Fruit fly (Drosophila melanogaster): ENCODE results near the gene Mgat2.

The Mgat2 gene

DNA sequence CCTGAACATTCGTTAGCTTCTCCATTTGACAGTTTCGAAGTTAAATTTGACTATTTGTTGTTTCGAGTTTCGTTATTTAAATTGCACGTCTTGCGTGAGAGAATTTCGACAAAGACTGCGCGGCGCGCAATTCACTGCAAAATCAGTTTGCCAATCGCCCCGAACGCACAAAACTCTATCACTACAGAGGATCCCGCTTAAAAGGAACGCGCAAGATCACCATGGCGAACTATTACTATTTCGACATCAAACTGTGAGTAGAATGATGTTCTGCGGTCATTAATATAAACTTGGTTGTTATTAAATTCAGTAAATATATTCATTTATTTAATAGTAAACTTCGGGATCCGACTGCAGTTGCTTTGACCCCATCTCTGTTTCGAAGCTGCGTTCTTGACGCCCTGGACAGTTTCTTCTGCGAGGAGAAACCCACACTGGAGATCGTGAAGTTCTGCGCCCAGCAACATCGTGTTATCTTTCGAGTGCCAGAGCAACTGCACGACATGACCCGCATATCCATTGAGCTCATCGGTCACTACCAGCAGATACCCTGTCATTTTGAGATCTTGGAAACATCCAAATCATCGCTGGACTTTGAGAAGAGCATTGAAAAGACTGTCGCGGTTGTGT lies 34.0 kb upstream of the Mgat2 start, which contains the start of the genes Rpp14b and spn-A (continued):
- TF ChIP-seq wor (GFP tag; IDR thresholded peaks at IDR 0.05) (no peak), Ada2b (GFP tag; IDR thresholded peaks at IDR 0.05) (no peak), gt (GFP tag; IDR thresholded peaks at IDR 0.05) (no peak), Xbp1 (GFP tag; optimal IDR thresholded peaks at IDR 0.05) (peak; percentile 59), ham (GFP tag; IDR thresholded peaks at IDR 0.05) (no peak), Dip2 (GFP tag; IDR thresholded peaks at IDR 0.05) (no peak), CG32767 (GFP tag; IDR thresholded peaks at IDR 0.05) (no peak), CG9437 (GFP tag; optimal IDR thresholded peaks at IDR 0.05) (no peak), lbe (GFP tag; optimal IDR thresholded peaks at IDR 0.05) (no peak), row (GFP tag; IDR thresholded peaks at IDR 0.05) (peak; percentile 88), Chrac-16 (GFP tag; optimal IDR thresholded peaks at IDR 0.05) (peak; percentile 7), CG30403 (GFP tag; optimal IDR thresholded peaks at IDR 0.05) (no peak), fd96Cb (tag; optimal IDR thresholded peaks at IDR 0.05) (no peak), HLHmδ (GFP tag; optimal IDR thresholded peaks at IDR 0.05) (no peak), oc (tag; optimal IDR thresholded peaks at IDR 0.05) (no peak), Antp (GFP tag; optimal IDR thresholded peaks at IDR 0.05) (no peak), Lhr (GFP tag; optimal IDR thresholded peaks at IDR 0.05) (no peak), Bteb2 (GFP tag; optimal IDR thresholded peaks at IDR 0.05) (no peak), salm (tag; optimal IDR thresholded peaks at IDR 0.05) (no peak), Hmr (GFP tag; optimal IDR thresholded peaks at IDR 0.05) (no peak), CG18599 (GFP tag; optimal IDR thresholded peaks at IDR 0.05) (peak; percentile 6), CG16863 (GFP tag; optimal IDR thresholded peaks at IDR 0.05) (no peak), CG32772 (GFP tag; IDR thresholded peaks at IDR 0.05) (peak; percentile 46; the same call in 1 of the 2 replicates), CG7271 (tag; optimal IDR thresholded peaks at IDR 0.05) (no peak), CG8089 (GFP tag; optimal IDR thresholded peaks at IDR 0.05) (no peak), CG7372 (GFP tag; IDR thresholded peaks at IDR 0.05) (no peak), kay (GFP tag; optimal IDR thresholded peaks at IDR 0.05) (no peak), Camta (GFP tag; optimal IDR thresholded peaks at IDR 0.05) (no peak), NfI (GFP tag; optimal IDR thresholded peaks at IDR 0.05) (peak; percentile 10), CG18262 (tag; optimal IDR thresholded peaks at IDR 0.05) (no peak), stwl (tag; optimal IDR thresholded peaks at IDR 0.05) (no peak), TFAM (GFP tag; optimal IDR thresholded peaks at IDR 0.05) (no peak), CG17359 (tag; optimal IDR thresholded peaks at IDR 0.05) (no peak), CG17385 (GFP tag; optimal IDR thresholded peaks at IDR 0.05) (peak; percentile 3), Atf3 (GFP tag; optimal IDR thresholded peaks at IDR 0.05) (no peak), vvl (GFP tag; IDR thresholded peaks at IDR 0.05) (peak; percentile 48; the same call in 1 of the 2 replicates), GATAe (GFP tag; conservative IDR thresholded peaks at IDR 0.05) (no peak), CG43689 (GFP tag; IDR thresholded peaks at IDR 0.05) (no peak), CG30020 (tag; optimal IDR thresholded peaks at IDR 0.05) (no peak), CG3838 (GFP tag; optimal IDR thresholded peaks at IDR 0.05) (no peak), Blimp-1 (GFP tag; optimal IDR thresholded peaks at IDR 0.05) (no peak), her (GFP tag; optimal IDR thresholded peaks at IDR 0.05) (no peak), Mes4 (GFP tag; optimal IDR thresholded peaks at IDR 0.05) (no peak), ftz-f1 (GFP tag; optimal IDR thresholded peaks at IDR 0.05) (no peak), E2f1 (GFP tag; IDR thresholded peaks at IDR 0.05) (peak; percentile 32; the same call in 1 of the 2 replicates), Trl (optimal IDR thresholded peaks at IDR 0.05) (no peak), Trl (GFP tag; optimal IDR thresholded peaks at IDR 0.05) (no peak), CG33557 (GFP tag; optimal IDR thresholded peaks at IDR 0.05) (no peak), CkIIα-i1 (GFP tag; IDR thresholded peaks at IDR 0.05) (no peak), Stat92E (GFP tag; optimal IDR thresholded peaks at IDR 0.05) (no peak), Hr39 (optimal IDR thresholded peaks at IDR 0.05) (no peak), CG7556 (GFP tag; optimal IDR thresholded peaks at IDR 0.05) (no peak)

Data from whole organism, embryonic.